Worm (Caenorhabditis elegans) whole organism, L3 larva: ENCODE data around the gene rnp-9.

Source experiments
- R02D3.7 ChIP-seq: fragments of 150-350 bp; optimal IDR thresholded peaks from 2 replicates; lab custom pipeline; 2014; ENCODE audit warnings: missing biosample characterization, missing genetic modification characterization
- aly-2 ChIP-seq: fragments of 150-350 bp; optimal IDR thresholded peaks from 2 replicates; lab custom pipeline; 2014; ENCODE audit warnings: missing biosample characterization, missing genetic modification characterization
- ceh-16 ChIP-seq: sonication (generic microtip); optimal IDR thresholded peaks from 2 replicates; lab custom pipeline; 2017; ENCODE audit warnings: missing biosample characterization, missing genetic modification characterization
- ceh-28 ChIP-seq: fragments of 150-350 bp; optimal IDR thresholded peaks from 2 replicates; lab custom pipeline; 2014; ENCODE audit warnings: missing biosample characterization, missing genetic modification reagents, missing genetic modification characterization
- ceh-82 ChIP-seq: fragments of 150-350 bp; optimal IDR thresholded peaks from 2 replicates; lab custom pipeline; 2014; ENCODE audit warnings: missing biosample characterization, missing genetic modification characterization
- ceh-9 ChIP-seq: sonication (generic microtip); optimal IDR thresholded peaks from 2 replicates; lab custom pipeline; 2018; ENCODE audit warnings: missing biosample characterization, missing genetic modification characterization
- daf-12 ChIP-seq: fragments of 150-350 bp; optimal IDR thresholded peaks from 2 replicates; lab custom pipeline; 2014; ENCODE audit warnings: missing biosample characterization, missing genetic modification reagents, missing genetic modification characterization
- egl-5 ChIP-seq: fragments of 150-350 bp; optimal IDR thresholded peaks from 2 replicates; lab custom pipeline; 2017; ENCODE audit warnings: missing biosample characterization, missing genetic modification reagents, missing genetic modification characterization, inconsistent platforms
- elt-1 ChIP-seq: fragments of 150-350 bp; optimal IDR thresholded peaks from 2 replicates; lab custom pipeline; 2014; ENCODE audit warnings: missing biosample characterization, missing genetic modification characterization
- elt-2 ChIP-seq: sonication (generic microtip); optimal IDR thresholded peaks from 2 replicates; lab custom pipeline; 2016; ENCODE audit warnings: missing genetic modification reagents, mild to moderate bottlenecking, missing genetic modification characterization, missing compliant biosample characterization
- elt-3 ChIP-seq, 3 experiments: fragments of 150-350 bp in 1 of 3; sonication (generic microtip) in 2 of 3; optimal IDR thresholded peaks; 2 replicates in 2 of 3; 4 replicates in 1 of 3; lab custom pipeline; 2014 to 2017; ENCODE audit warnings: missing biosample characterization in 3 of 3, missing genetic modification characterization in 3 of 3
- eor-1 ChIP-seq, 2 experiments: fragments of 150-350 bp; optimal IDR thresholded peaks; 2 replicates each; lab custom pipeline; 2014 to 2018; ENCODE audit warnings: missing biosample characterization in 2 of 2, missing genetic modification characterization in 2 of 2
- fos-1 ChIP-seq: fragments of 150-350 bp; optimal IDR thresholded peaks from 2 replicates; lab custom pipeline; 2014; ENCODE audit warnings: missing biosample characterization, missing genetic modification characterization
- hmg-11 ChIP-seq: sonication (generic microtip); optimal IDR thresholded peaks from 2 replicates; lab custom pipeline; 2016; ENCODE audit warnings: missing genetic modification characterization, missing compliant biosample characterization
- jun-1 ChIP-seq: fragments of 150-350 bp; optimal IDR thresholded peaks from 2 replicates; lab custom pipeline; 2014; ENCODE audit warnings: missing biosample characterization, missing genetic modification reagents, missing genetic modification characterization
- lin-15B ChIP-seq: fragments of 150-350 bp; optimal IDR thresholded peaks from 2 replicates; lab custom pipeline; 2014; ENCODE audit warnings: missing biosample characterization, missing genetic modification characterization
- lin-39 ChIP-seq: fragments of 150-350 bp; optimal IDR thresholded peaks from 2 replicates; lab custom pipeline; 2018; ENCODE audit warnings: missing biosample characterization, missing genetic modification reagents, missing genetic modification characterization
- lsy-12 ChIP-seq: sonication (generic microtip); optimal IDR thresholded peaks from 2 replicates; lab custom pipeline; 2016; ENCODE audit warnings: mild to moderate bottlenecking, missing genetic modification characterization, missing compliant biosample characterization
- nfya-1 ChIP-seq: sonication (generic microtip); optimal IDR thresholded peaks from 2 replicates; lab custom pipeline; 2017; ENCODE audit warnings: missing genetic modification characterization, mild to moderate bottlenecking, missing compliant biosample characterization, antibody characterized with exemption, moderate library complexity; ENCODE audit not compliant: insufficient read depth
- nhr-11 ChIP-seq: fragments of 150-350 bp; optimal IDR thresholded peaks from 2 replicates; lab custom pipeline; 2014; ENCODE audit warnings: missing biosample characterization, missing genetic modification characterization
- nhr-12 ChIP-seq: fragments of 150-350 bp; optimal IDR thresholded peaks from 2 replicates; lab custom pipeline; 2014; ENCODE audit warnings: missing biosample characterization, missing genetic modification characterization
- nhr-23 ChIP-seq: fragments of 150-350 bp; optimal IDR thresholded peaks from 2 replicates; lab custom pipeline; 2014; ENCODE audit warnings: missing biosample characterization, missing genetic modification reagents, missing genetic modification characterization
- nhr-237 ChIP-seq: fragments of 150-350 bp; optimal IDR thresholded peaks from 2 replicates; lab custom pipeline; 2014; ENCODE audit warnings: missing biosample characterization, missing genetic modification characterization
- nhr-28 ChIP-seq: fragments of 150-350 bp; optimal IDR thresholded peaks from 2 replicates; lab custom pipeline; 2014; ENCODE audit warnings: missing biosample characterization, missing genetic modification characterization
- nhr-43 ChIP-seq: sonication (generic microtip); optimal IDR thresholded peaks from 2 replicates; lab custom pipeline; 2016; ENCODE audit warnings: mild to moderate bottlenecking, missing genetic modification characterization, missing compliant biosample characterization; ENCODE audit not compliant: poor library complexity, severe bottlenecking
- pha-4 ChIP-seq: fragments of 150-350 bp; optimal IDR thresholded peaks from 2 replicates; lab custom pipeline; 2014; ENCODE audit warnings: missing biosample characterization, missing genetic modification reagents, missing genetic modification characterization
- skn-1 ChIP-seq: fragments of 150-350 bp; optimal IDR thresholded peaks from 2 replicates; lab custom pipeline; 2014; ENCODE audit warnings: missing biosample characterization, missing genetic modification characterization
- tbx-2 ChIP-seq: sonication (generic microtip); optimal IDR thresholded peaks from 2 replicates; lab custom pipeline; 2016; ENCODE audit warnings: mild to moderate bottlenecking, missing genetic modification characterization, missing compliant biosample characterization
- unc-39 ChIP-seq: sonication (generic microtip); optimal IDR thresholded peaks from 4 replicates; lab custom pipeline; 2017; ENCODE audit warnings: missing biosample characterization, missing genetic modification characterization
- unc-62 ChIP-seq: fragments of 150-350 bp; sonication (generic microtip); optimal IDR thresholded peaks from 4 replicates; lab custom pipeline; 2014; ENCODE audit warnings: missing biosample characterization, missing genetic modification reagents, missing genetic modification characterization
- zag-1 ChIP-seq: fragments of 150-350 bp; optimal IDR thresholded peaks from 2 replicates; lab custom pipeline; 2014; ENCODE audit warnings: missing biosample characterization, missing genetic modification characterization

Gene rnp-9

ce11 chrX:10167005-10167404, at the start of gene rnp-9:
TSS of gene rnp-9 (plus strand) at chrX:10167305.
- TF ChIP-seq lin-15B (tag; lab: Kevin White, UChicago), result no peak
- TF ChIP-seq elt-3 (tag; optimal IDR thresholded peaks at IDR 0.05; lab: Kevin White, UChicago), result no peak
- no peak for TF ChIP-seq ceh-16 (tag; lab: Kevin White, UChicago)
- no peak for TF ChIP-seq elt-2 (tag; lab: Kevin White, UChicago)
- no peak for TF ChIP-seq zag-1 (tag; lab: Kevin White, UChicago)
- no peak for TF ChIP-seq nhr-11 (tag; lab: Kevin White, UChicago)
- TF ChIP-seq ceh-82, result no peak
- TF ChIP-seq eor-1 (tag; optimal IDR thresholded peaks at IDR 0.05; lab: Kevin White, UChicago), result no peak
- TF ChIP-seq daf-12, result no peak
- TF ChIP-seq nhr-12 (tag; lab: Kevin White, UChicago), result no peak
- TF ChIP-seq R02D3.7, result no peak
- TF ChIP-seq nhr-237 (tag; lab: Kevin White, UChicago), result no peak
- no peak for TF ChIP-seq nfya-1 (tag; lab: Kevin White, UChicago)
- no peak for TF ChIP-seq lsy-12 (tag; lab: Kevin White, UChicago)
- no peak for TF ChIP-seq unc-39 (tag; lab: Kevin White, UChicago)

ce11 chrX:10123015-10123414, 44.1 kb upstream of the rnp-9 start:
- TF ChIP-seq eor-1 (tag; optimal IDR thresholded peaks at IDR 0.05; lab: Kevin White, UChicago) (no peak), pha-4 (tag; lab: Kevin White, UChicago) (no peak), nhr-12 (tag; lab: Kevin White, UChicago) (no peak), aly-2 (tag; lab: Kevin White, UChicago) (no peak), elt-3 (tag; optimal IDR thresholded peaks at IDR 0.05; lab: Kevin White, UChicago) (no peak), ceh-28 (no peak), skn-1 (no peak), nhr-43 (tag; lab: Kevin White, UChicago) (no peak), nfya-1 (tag; lab: Kevin White, UChicago) (no peak), unc-62 (GFP tag; lab: Kevin White, UChicago) (no peak), elt-1 (tag; lab: Kevin White, UChicago) (no peak), nhr-28 (no peak), lsy-12 (tag; lab: Kevin White, UChicago) (no peak), egl-5 (tag; lab: Kevin White, UChicago) (no peak), nhr-23 (tag; lab: Kevin White, UChicago) (no peak), unc-39 (tag; lab: Kevin White, UChicago) (no peak), daf-12 (no peak)

DNA sequence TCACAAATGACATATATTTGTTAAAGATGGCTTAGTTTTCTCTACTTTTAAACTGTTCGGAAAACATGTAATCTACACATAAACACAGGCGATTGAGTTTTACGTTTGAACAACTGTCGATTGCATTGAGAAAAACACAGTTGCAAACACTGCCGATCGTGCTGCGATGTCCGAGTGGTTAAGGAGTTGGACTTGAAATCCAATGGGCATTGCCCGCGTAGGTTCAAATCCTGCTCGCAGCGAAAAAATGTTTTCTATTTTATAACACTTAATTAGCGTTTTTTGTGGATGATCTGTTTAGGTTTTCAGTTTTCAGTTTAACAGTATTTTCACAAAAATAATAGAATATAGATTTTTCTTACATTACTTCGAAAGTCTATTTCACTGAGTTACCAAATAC, 42.8 kb upstream of the rnp-9 start:
- TF ChIP-seq zag-1 (tag; lab: Kevin White, UChicago), result no peak
- TF ChIP-seq nhr-43 (tag; lab: Kevin White, UChicago), result peak; percentile 27
- TF ChIP-seq tbx-2 (tag; lab: Kevin White, UChicago), result no peak
- TF ChIP-seq ceh-9 (tag; lab: Kevin White, UChicago), result no peak

DNA sequence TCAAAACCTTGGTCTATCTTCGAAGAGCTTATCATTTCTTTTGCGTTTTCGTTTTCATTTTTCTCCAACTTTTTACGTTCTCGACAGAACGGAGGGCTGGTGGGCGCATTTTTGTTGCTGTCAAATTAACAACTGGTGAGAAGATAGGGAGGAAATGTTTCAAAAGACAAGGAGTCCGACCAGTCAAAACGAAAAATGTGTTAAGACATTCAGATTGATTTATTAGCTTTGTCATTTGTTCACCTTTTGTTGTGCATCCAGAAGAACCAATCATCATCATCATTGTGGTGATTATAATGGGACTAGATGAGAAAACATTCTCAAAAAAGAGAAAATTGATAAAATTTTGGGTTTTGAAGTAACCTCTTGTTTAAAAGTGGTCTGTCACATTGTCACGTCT, 36.9 kb upstream of the rnp-9 start:
- TF ChIP-seq egl-5 (tag; lab: Kevin White, UChicago), result peak; percentile 72
- no peak for TF ChIP-seq R02D3.7
- TF ChIP-seq lsy-12 (tag; lab: Kevin White, UChicago), result no peak
- no peak for TF ChIP-seq ceh-16 (tag; lab: Kevin White, UChicago)

DNA sequence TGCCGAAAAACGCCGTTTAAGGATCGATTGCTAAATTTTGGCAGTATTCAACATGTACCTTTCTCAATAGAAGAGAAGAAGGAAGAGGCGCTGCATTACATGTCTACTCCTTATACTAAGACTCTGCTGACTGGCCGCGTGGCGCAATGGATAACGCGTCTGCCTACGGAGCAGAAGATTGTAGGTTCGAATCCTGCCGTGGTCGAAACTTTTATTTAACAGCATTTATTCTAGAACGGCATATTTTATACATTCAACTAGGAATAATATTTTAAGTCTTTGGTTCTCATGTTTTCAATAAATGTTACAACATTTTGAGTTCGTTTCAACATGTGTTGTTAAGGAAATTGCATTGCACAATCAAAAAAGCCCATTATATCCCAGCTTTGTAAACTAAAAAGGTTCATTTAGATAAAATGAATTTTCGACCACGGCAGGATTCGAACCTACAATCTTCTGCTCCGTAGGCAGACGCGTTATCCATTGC, 34.5 kb upstream of the rnp-9 start:
- TF ChIP-seq lin-15B (tag; lab: Kevin White, UChicago) (peak; percentile 17), nfya-1 (tag; lab: Kevin White, UChicago) (peak; percentile 46), hmg-11 (tag; lab: Kevin White, UChicago) (peak; percentile 77), ceh-82 (peak; percentile 10), nhr-43 (tag; lab: Kevin White, UChicago) (peak; percentile 69), fos-1 (peak; percentile 45), jun-1 (peak; percentile 65), elt-2 (tag; lab: Kevin White, UChicago) (peak; percentile 48), nhr-23 (tag; lab: Kevin White, UChicago) (peak; percentile 37), lin-39 (peak; percentile 8), ceh-28 (peak; percentile 11), tbx-2 (tag; lab: Kevin White, UChicago) (peak; percentile 42), lsy-12 (tag; lab: Kevin White, UChicago) (peak; percentile 38)
